Fruit fly (Drosophila melanogaster): ENCODE results near the gene ND-49L.

ND-49L gene

DNA sequence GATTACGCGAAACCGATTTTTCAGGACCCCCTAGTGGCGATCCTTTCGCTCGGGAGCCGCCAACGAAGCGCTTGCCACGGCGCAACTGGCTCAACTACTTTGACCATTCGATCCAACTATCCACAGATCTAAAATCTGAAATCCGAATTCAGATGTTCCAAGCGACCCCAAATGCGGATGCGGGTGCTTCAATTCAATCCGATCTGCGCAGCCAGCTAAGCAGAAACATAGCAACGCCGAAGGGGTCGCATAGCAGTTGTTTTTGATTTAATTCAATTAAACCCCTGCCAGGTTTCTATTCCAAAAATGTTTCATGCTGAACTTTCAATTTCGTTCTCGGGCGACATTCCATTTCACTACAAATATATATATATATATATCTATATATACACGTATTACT is 24.6 kb downstream of the ND-49L start, which contains the start of gene alrm:
alrm (minus strand) TSS at position 101 of the 400 bp plus-strand sequence.
- no peak for TF ChIP-seq foxo (GFP tag; optimal IDR thresholded peaks at IDR 0.05)
- no peak for TF ChIP-seq dmrt93B (GFP tag; optimal IDR thresholded peaks at IDR 0.05)
- TF ChIP-seq pan (optimal IDR thresholded peaks at IDR 0.05) = no peak
- TF ChIP-seq N (GFP tag; optimal IDR thresholded peaks at IDR 0.05) = no peak
- no peak for TF ChIP-seq tai (GFP tag; optimal IDR thresholded peaks at IDR 0.05)
- no peak for TF ChIP-seq dl (GFP tag; optimal IDR thresholded peaks at IDR 0.05; ENCODE audit: insufficient read depth in 1 of 2, partially characterized antibody in 2 of 2)
- TF ChIP-seq Mio (GFP tag; optimal IDR thresholded peaks at IDR 0.05) = no peak

dm6 chr3R:25383400-25383799 is 25.3 kb downstream of the ND-49L start, which contains the start of gene CG31437:
TSS of gene CG31437 (plus strand) at chr3R:25383700.
- TF ChIP-seq CG9705 (GFP tag; optimal IDR thresholded peaks at IDR 0.05) (no peak), sage (GFP tag; optimal IDR thresholded peaks at IDR 0.05) (no peak)

- TF ChIP-seq CG9705 (GFP tag; optimal IDR thresholded peaks at IDR 0.05) = no peak
- peak; percentile 99 for TF ChIP-seq Dfd (GFP tag; optimal IDR thresholded peaks at IDR 0.05)
Observed at dm6 chr3R:25384206-25384605, 26.1 kb downstream of the ND-49L start.

DNA sequence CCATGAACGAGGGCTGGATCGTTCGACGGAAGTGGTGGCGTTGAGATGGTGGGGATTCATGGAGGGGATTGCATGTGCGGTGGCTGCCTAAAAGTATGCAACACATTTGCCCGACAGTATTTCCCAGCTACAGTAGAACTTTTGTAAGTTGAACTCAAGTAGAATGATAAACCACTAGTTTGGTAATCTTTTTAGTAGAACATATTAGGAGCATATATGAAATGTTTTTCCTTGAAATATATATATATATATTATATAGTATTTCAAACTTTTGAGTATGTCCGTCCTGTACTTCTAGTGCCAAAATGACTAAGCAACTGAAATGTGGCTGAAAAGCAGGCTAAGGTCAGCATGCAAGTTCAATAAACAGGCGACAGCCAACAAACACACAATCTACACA is 30.4 kb downstream of the ND-49L start:
- TF ChIP-seq woc (GFP tag; optimal IDR thresholded peaks at IDR 0.05) (no peak), usp (GFP tag; optimal IDR thresholded peaks at IDR 0.05) (no peak), psq (GFP tag; optimal IDR thresholded peaks at IDR 0.05) (no peak), br (GFP tag; optimal IDR thresholded peaks at IDR 0.05) (no peak), Vsx2 (GFP tag; optimal IDR thresholded peaks at IDR 0.05; ENCODE audit: partially characterized antibody) (no peak), h (GFP tag; optimal IDR thresholded peaks at IDR 0.05) (no peak), Jra (GFP tag; optimal IDR thresholded peaks at IDR 0.05) (no peak), sv (GFP tag; optimal IDR thresholded peaks at IDR 0.05) (no peak), sage (GFP tag; optimal IDR thresholded peaks at IDR 0.05) (no peak), OdsH (GFP tag; optimal IDR thresholded peaks at IDR 0.05) (no peak), brk (GFP tag; optimal IDR thresholded peaks at IDR 0.05) (no peak), HLH106 (tag; optimal IDR thresholded peaks at IDR 0.05) (no peak), Hnf4 (GFP tag; optimal IDR thresholded peaks at IDR 0.05) (no peak)

- TF ChIP-seq usp (GFP tag; optimal IDR thresholded peaks at IDR 0.05) = no peak
- TF ChIP-seq GATAd (GFP tag; optimal IDR thresholded peaks at IDR 0.05) = no peak
- TF ChIP-seq psq (GFP tag; optimal IDR thresholded peaks at IDR 0.05) = no peak
- TF ChIP-seq ey (GFP tag; optimal IDR thresholded peaks at IDR 0.05) = no peak
- TF ChIP-seq woc (GFP tag; optimal IDR thresholded peaks at IDR 0.05) = no peak
- TF ChIP-seq Hr83 (GFP tag; optimal IDR thresholded peaks at IDR 0.05; ENCODE audit: poor library complexity, severe bottlenecking) = no peak
- no peak for TF ChIP-seq Jra (GFP tag; optimal IDR thresholded peaks at IDR 0.05)
- TF ChIP-seq Vsx2 (GFP tag; optimal IDR thresholded peaks at IDR 0.05; ENCODE audit: partially characterized antibody) = no peak
- TF ChIP-seq lola (GFP tag; optimal IDR thresholded peaks at IDR 0.05) = no peak
- no peak for TF ChIP-seq Dif (GFP tag; optimal IDR thresholded peaks at IDR 0.05; ENCODE audit: partially characterized antibody)
- no peak for TF ChIP-seq dsf (GFP tag; optimal IDR thresholded peaks at IDR 0.05; ENCODE audit: borderline replicate concordance)
- no peak for TF ChIP-seq dmrt93B (GFP tag; optimal IDR thresholded peaks at IDR 0.05)
- TF ChIP-seq Mio (GFP tag; optimal IDR thresholded peaks at IDR 0.05) = no peak
Observed at dm6 chr3R:25400545-25400944, 42.5 kb downstream of the ND-49L start, which contains the start of gene Muc96D. TSS of gene Muc96D (minus strand) at chr3R:25400645.
